Fruit fly (Drosophila melanogaster): ENCODE data around the gene ymp.
A peak's percentile ranks its signal among the peaks of the same experiment; 100 is the strongest.

ymp gene

DNA sequence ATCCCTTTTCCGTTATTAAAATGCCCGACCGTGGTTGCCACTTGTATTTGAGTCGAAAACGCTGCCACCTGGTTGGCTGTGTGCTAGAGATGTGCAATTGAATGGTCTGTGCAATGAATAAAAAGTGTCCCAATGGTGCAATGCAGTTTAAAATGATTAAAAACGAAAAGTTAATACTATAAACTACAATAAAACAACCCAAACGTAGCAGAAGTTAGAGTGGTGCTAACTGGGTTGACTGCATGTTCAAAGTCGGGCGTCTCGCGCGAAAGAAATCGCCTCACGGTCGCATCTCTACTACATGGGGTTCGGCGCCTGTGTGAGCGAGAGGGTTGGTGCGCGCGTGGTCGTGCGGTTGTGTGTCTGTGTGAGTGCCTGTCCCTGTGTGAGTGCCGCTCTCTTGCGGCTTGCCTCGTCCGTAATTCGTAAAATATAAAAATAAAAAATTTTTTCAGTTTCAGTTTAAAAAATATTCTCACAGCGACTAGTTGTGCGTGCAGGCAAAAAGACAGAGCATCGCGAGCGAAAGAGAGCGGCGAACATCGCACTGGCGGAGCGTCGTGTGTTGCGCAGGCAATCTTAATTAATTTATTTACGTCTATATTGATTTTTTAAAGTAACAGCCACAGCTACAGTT, 38.1 kb upstream of the ymp start (continued):
- TF ChIP-seq Dll (GFP tag; IDR thresholded peaks at IDR 0.05; ENCODE audit: partially characterized antibody) (peak; percentile 97), CG2116 (GFP tag; optimal IDR thresholded peaks at IDR 0.05) (peak; percentile 89), Hmx (GFP tag; optimal IDR thresholded peaks at IDR 0.05) (peak; percentile 89), CG14965 (GFP tag; optimal IDR thresholded peaks at IDR 0.05; ENCODE audit: borderline replicate concordance) (peak; percentile 81), klu (GFP tag; IDR thresholded peaks at IDR 0.05) (peak; percentile 90), CG10959 (GFP tag; IDR thresholded peaks at IDR 0.05) (peak; percentile 81), CG4730 (GFP tag; IDR thresholded peaks at IDR 0.05) (peak; percentile 84), crol (GFP tag; IDR thresholded peaks at IDR 0.05) (peak; percentile 55), zfh1 (GFP tag; IDR thresholded peaks at IDR 0.05) (peak; percentile 91), CG7372 (GFP tag; IDR thresholded peaks at IDR 0.05) (peak; percentile 91), sim (GFP tag; IDR thresholded peaks at IDR 0.05) (peak; percentile 65; the same call in 1 of the 2 replicates), CG7963 (GFP tag; IDR thresholded peaks at IDR 0.05; ENCODE audit: partially characterized antibody) (peak; percentile 63; the same call in 2 of the 3 replicates), H15 (GFP tag; IDR thresholded peaks at IDR 0.05) (peak; percentile 90), az2 (GFP tag; optimal IDR thresholded peaks at IDR 0.05) (peak; percentile 90), Myb (GFP tag; optimal IDR thresholded peaks at IDR 0.05) (peak; percentile 97), CG30431 (GFP tag; optimal IDR thresholded peaks at IDR 0.05) (peak; percentile 89), pum (GFP tag; optimal IDR thresholded peaks at IDR 0.05) (peak; percentile 96), ind (GFP tag; optimal IDR thresholded peaks at IDR 0.05) (peak; percentile 96), kah (GFP tag; optimal IDR thresholded peaks at IDR 0.05) (peak; percentile 54), CG10979 (tag; optimal IDR thresholded peaks at IDR 0.05) (peak; percentile 87), CG3847 (GFP tag; IDR thresholded peaks at IDR 0.05) (peak; percentile 96), wdn (GFP tag; IDR thresholded peaks at IDR 0.05) (peak; percentile 86), ap (GFP tag; IDR thresholded peaks at IDR 0.05) (peak; percentile 77), CG5245 (GFP tag; optimal IDR thresholded peaks at IDR 0.05) (peak; percentile 81), CG2129 (GFP tag; IDR thresholded peaks at IDR 0.05; ENCODE audit: partially characterized antibody) (peak; percentile 92), Bgb (GFP tag; IDR thresholded peaks at IDR 0.05; ENCODE audit: partially characterized antibody) (peak; percentile 83), Six4 (GFP tag; optimal IDR thresholded peaks at IDR 0.05) (peak; percentile 88), CG10274 (GFP tag; optimal IDR thresholded peaks at IDR 0.05) (peak; percentile 82), Deaf1 (tag; optimal IDR thresholded peaks at IDR 0.05) (peak; percentile 89), CG2199 (GFP tag; IDR thresholded peaks at IDR 0.05) (no peak), CG13287 (GFP tag; IDR thresholded peaks at IDR 0.05; ENCODE audit: partially characterized antibody) (peak; percentile 94), onecut (GFP tag; IDR thresholded peaks at IDR 0.05) (peak; percentile 91), CG1647 (GFP tag; optimal IDR thresholded peaks at IDR 0.05) (peak; percentile 91), CG2875 (GFP tag; optimal IDR thresholded peaks at IDR 0.05) (peak; percentile 79), bab2 (GFP tag; optimal IDR thresholded peaks at IDR 0.05) (peak; percentile 97), MESR4 (GFP tag; optimal IDR thresholded peaks at IDR 0.05) (peak; percentile 15), sens-2 (GFP tag; IDR thresholded peaks at IDR 0.05) (peak; percentile 80), vfl (GFP tag; optimal IDR thresholded peaks at IDR 0.05) (peak; percentile 95), prd (optimal IDR thresholded peaks at IDR 0.05) (no peak), prd (GFP tag; IDR thresholded peaks at IDR 0.05) (peak; percentile 96), CG12236 (GFP tag; optimal IDR thresholded peaks at IDR 0.05) (peak; percentile 92), CG10462 (GFP tag; optimal IDR thresholded peaks at IDR 0.05) (peak; percentile 87), CTCF (GFP tag; optimal IDR thresholded peaks at IDR 0.05) (peak; percentile 56), unc-4 (GFP tag; IDR thresholded peaks at IDR 0.05; ENCODE audit: partially characterized antibody) (peak; percentile 93), Lhr (GFP tag; optimal IDR thresholded peaks at IDR 0.05) (peak; percentile 93), lilli (GFP tag; optimal IDR thresholded peaks at IDR 0.05) (peak; percentile 97), Lpt (GFP tag; optimal IDR thresholded peaks at IDR 0.05) (no peak), CG12744 (GFP tag; optimal IDR thresholded peaks at IDR 0.05) (peak; percentile 86), CG4820 (GFP tag; optimal IDR thresholded peaks at IDR 0.05) (peak; percentile 86), CG12942 (GFP tag; optimal IDR thresholded peaks at IDR 0.05) (peak; percentile 92), Ets97D (GFP tag; optimal IDR thresholded peaks at IDR 0.05) (peak; percentile 98)

Measured in whole organism, embryonic.